Fruit fly (Drosophila melanogaster) whole organism, pupa: ENCODE results near the gene CG12951.
A peak's percentile ranks its signal among the peaks of the same experiment; 100 is the strongest.

Source experiments
- CG32121 ChIP-seq: fragments of 200-800 bp; sonication (Bioruptor generic); IDR thresholded peaks from 2 replicates; pipeline ENCODE4 v1.3.6; 2022; ENCODE audit warnings: missing biosample characterization, missing genetic modification characterization
- CG34367 ChIP-seq: fragments of 200-800 bp; sonication (Bioruptor generic); optimal IDR thresholded peaks from 2 replicates; lab custom pipeline; 2018; ENCODE audit warnings: missing biosample characterization, mild to moderate bottlenecking, missing genetic modification characterization
- CG8159 ChIP-seq: fragments of 200-800 bp; sonication (Bioruptor generic); optimal IDR thresholded peaks from 3 replicates; lab custom pipeline; 2018; ENCODE audit warnings: missing biosample characterization, mild to moderate bottlenecking, missing genetic modification characterization, moderate library complexity
- CG9948 ChIP-seq: fragments of 200-800 bp; sonication (Bioruptor generic); optimal IDR thresholded peaks from 2 replicates; lab custom pipeline; 2018; ENCODE audit warnings: missing biosample characterization, mild to moderate bottlenecking, missing genetic modification characterization, moderate library complexity

- TF ChIP-seq CG34367 (tag; lab: Kevin White, UChicago): peak; percentile 89
- TF ChIP-seq CG8159 (tag; lab: Kevin White, UChicago): peak; percentile 94
- TF ChIP-seq CG9948: peak; percentile 92
- peak; percentile 79 for TF ChIP-seq CG32121 (GFP tag; lab: Robert Waterston, UW)
Observed at dm6 chr3R:9347702-9348378, 17.7 kb upstream of the CG12951 start.
